Fruit fly (Drosophila melanogaster) Kc167 (cell line): ENCODE measurements around the gene Ag5r.

ENCODE experiments used
- Sin3A ChIP-seq: fragments of >200 bp; optimal IDR thresholded peaks from 2 replicates; lab custom pipeline; 2018; ENCODE audit warnings: missing external identifiers
- insv ChIP-seq: fragments of >200 bp; optimal IDR thresholded peaks from 3 replicates; lab custom pipeline; 2018; ENCODE audit warnings: missing external identifiers
- psq ChIP-seq: fragments of >200 bp; optimal IDR thresholded peaks from 2 replicates; lab custom pipeline; 2017; ENCODE audit warnings: missing external identifiers

DNA sequence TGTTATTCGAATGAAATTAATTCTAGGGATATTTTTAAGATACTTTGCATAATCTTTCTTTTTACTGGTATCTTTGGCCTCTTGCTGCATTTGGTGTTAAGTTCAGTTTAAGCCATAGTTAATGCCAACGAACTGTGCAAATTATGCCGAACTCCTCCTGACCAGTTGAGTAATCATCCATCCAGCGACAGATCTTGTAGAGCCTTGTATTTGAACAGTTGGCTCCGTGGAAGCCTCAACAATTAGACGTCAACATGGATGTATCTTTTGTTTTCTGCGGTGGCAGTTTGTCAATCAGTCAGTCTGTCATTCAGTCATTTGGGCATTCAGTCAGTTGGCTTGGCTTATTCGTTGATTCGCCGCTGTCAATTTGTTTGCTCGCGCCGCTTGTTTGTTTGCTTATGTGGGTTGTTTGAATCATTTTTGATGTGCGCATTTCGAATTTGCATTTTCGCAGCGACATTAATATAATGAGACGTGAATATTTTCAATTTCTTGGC lies 16.3 kb upstream of the Ag5r start:
- TF ChIP-seq psq = no peak
- TF ChIP-seq insv (lab: Kevin White, UChicago) = no peak
- no peak for TF ChIP-seq Sin3A (lab: Kevin White, UChicago)
